ENCODE assay signal across 5 fruit fly cellular contexts in the genomic region with DNA sequence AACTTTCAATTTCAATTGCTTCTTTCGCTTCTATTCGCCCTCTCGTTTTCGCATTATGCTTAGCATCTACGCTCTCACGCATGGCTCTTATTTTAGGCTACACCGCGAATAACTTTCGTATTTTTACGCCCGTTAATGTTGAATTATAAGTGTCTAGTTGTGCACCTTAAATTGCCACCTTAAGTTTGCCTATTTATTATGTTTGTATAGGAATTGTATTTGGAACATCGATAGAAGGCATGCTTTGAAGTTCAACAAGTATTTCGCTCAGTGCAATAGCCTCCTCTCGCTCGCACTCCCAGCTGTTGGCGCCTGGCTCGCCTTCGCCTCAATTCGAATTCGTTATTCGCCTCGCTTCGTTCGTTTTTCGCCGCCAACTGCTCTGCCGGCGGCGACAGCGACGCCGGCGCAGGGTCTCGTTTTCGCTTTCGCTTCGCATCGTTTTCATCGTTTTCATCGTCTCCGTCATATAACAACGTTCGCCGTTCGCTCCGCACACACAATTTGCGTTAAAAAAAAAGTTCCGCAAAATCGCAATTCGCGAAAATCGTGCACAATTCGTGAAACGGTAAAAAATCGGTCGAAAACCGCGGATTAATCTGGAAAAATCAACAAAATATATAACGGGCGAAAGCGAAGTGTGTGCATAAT.
TF ChIP-seq lines count a peak whose summit lies in the region.

No protein-coding gene starts in this region.

TF ChIP-seq in whole organism, adult, 20 proteins besides CTCF, POLR2A, EP300 and RAD21 (continued from another document):
- TF ChIP-seq Crg-1 (GFP tag; optimal IDR thresholded peaks at IDR 0.05; lab: Kevin White, UChicago) (peak; percentile 34), CG11617 (GFP tag; optimal IDR thresholded peaks at IDR 0.05; lab: Kevin White, UChicago) (peak; percentile 69), kay (GFP tag; lab: Kevin White, UChicago; ENCODE audit: borderline replicate concordance) (no peak), Mnt (GFP tag; optimal IDR thresholded peaks at IDR 0.05; lab: Kevin White, UChicago) (peak; percentile 59)

TF ChIP-seq in whole organism, embryonic, 481 proteins besides CTCF, POLR2A, EP300 and RAD21 (continued from another document and continues in another):
- TF ChIP-seq lab (GFP tag; optimal IDR thresholded peaks at IDR 0.05; lab: Kevin White, UChicago), result peak; percentile 99
- peak; percentile 95 for TF ChIP-seq CG31224 (GFP tag; IDR thresholded peaks at IDR 0.05; lab: Robert Waterston, UW)
- peak; percentile 78 for TF ChIP-seq Spps (tag; optimal IDR thresholded peaks at IDR 0.05; lab: Kevin White, UChicago)
- TF ChIP-seq CG11696 (GFP tag; IDR thresholded peaks at IDR 0.05; lab: Robert Waterston, UW), result peak; percentile 88
- TF ChIP-seq CG10431 (GFP tag; optimal IDR thresholded peaks at IDR 0.05; lab: Kevin White, UChicago), result peak; percentile 51
- TF ChIP-seq br (optimal IDR thresholded peaks at IDR 0.05; lab: Kevin White, UChicago), result no peak
- TF ChIP-seq bowl (GFP tag; IDR thresholded peaks at IDR 0.05; lab: Robert Waterston, UW), result peak; percentile 92
- TF ChIP-seq dati (GFP tag; IDR thresholded peaks at IDR 0.05; lab: Robert Waterston, UW), result peak; percentile 89
- TF ChIP-seq Lhr (GFP tag; optimal IDR thresholded peaks at IDR 0.05; lab: Kevin White, UChicago), result peak; percentile 83
- TF ChIP-seq crol (GFP tag; IDR thresholded peaks at IDR 0.05; lab: Robert Waterston, UW), result peak; percentile 65; the same call in 1 of the 2 replicates
- no peak for TF ChIP-seq inv (GFP tag; IDR thresholded peaks at IDR 0.05; lab: Robert Waterston, UW; ENCODE audit: partially characterized antibody)
- peak; percentile 89 for TF ChIP-seq CG17802 (tag; optimal IDR thresholded peaks at IDR 0.05; lab: Kevin White, UChicago)
- TF ChIP-seq chm (GFP tag; IDR thresholded peaks at IDR 0.05; lab: Robert Waterston, UW), result peak; percentile 95; the same call in 1 of the 2 replicates
- TF ChIP-seq Fer1 (GFP tag; optimal IDR thresholded peaks at IDR 0.05; lab: Kevin White, UChicago), result peak; percentile 98
- peak; percentile 92 for TF ChIP-seq sens-2 (GFP tag; IDR thresholded peaks at IDR 0.05; lab: Robert Waterston, UW)
- TF ChIP-seq CG3995 (GFP tag; optimal IDR thresholded peaks at IDR 0.05; lab: Kevin White, UChicago), result peak; percentile 78
- TF ChIP-seq CG7786 (GFP tag; optimal IDR thresholded peaks at IDR 0.05; lab: Kevin White, UChicago), result peak; percentile 98
- peak; percentile 97 for TF ChIP-seq al (GFP tag; IDR thresholded peaks at IDR 0.05; lab: Robert Waterston, UW)
- TF ChIP-seq stc (GFP tag; IDR thresholded peaks at IDR 0.05; lab: Robert Waterston, UW), result peak; percentile 96
- TF ChIP-seq jing (GFP tag; optimal IDR thresholded peaks at IDR 0.05; lab: Kevin White, UChicago), result peak; percentile 96
- peak; percentile 68; the same call in 1 of the 2 replicates for TF ChIP-seq Dip2 (GFP tag; IDR thresholded peaks at IDR 0.05; lab: Robert Waterston, UW)
- peak; percentile 97 for TF ChIP-seq Hr3 (GFP tag; optimal IDR thresholded peaks at IDR 0.05; lab: Kevin White, UChicago)
- TF ChIP-seq pnt (GFP tag; optimal IDR thresholded peaks at IDR 0.05; lab: Kevin White, UChicago), result peak; percentile 98
- peak; percentile 82 for TF ChIP-seq Fer2 (tag; optimal IDR thresholded peaks at IDR 0.05; lab: Kevin White, UChicago)
- peak; percentile 88 for TF ChIP-seq ssp (GFP tag; IDR thresholded peaks at IDR 0.05; lab: Robert Waterston, UW)
- TF ChIP-seq CG9215 (GFP tag; IDR thresholded peaks at IDR 0.05; lab: Robert Waterston, UW), result peak; percentile 96
- TF ChIP-seq disco-r (GFP tag; optimal IDR thresholded peaks at IDR 0.05; lab: Kevin White, UChicago), result peak; percentile 96
- TF ChIP-seq lmd (GFP tag; IDR thresholded peaks at IDR 0.05; lab: Robert Waterston, UW), result peak; percentile 98
- peak; percentile 54 for TF ChIP-seq bigmax (GFP tag; optimal IDR thresholded peaks at IDR 0.05; lab: Kevin White, UChicago)

TF ChIP-seq in whole organism, prepupa, 60 proteins besides CTCF, POLR2A, EP300 and RAD21 (continued from another document and continues in another):
- TF ChIP-seq Ets21C (GFP tag; optimal IDR thresholded peaks at IDR 0.05; lab: Kevin White, UChicago) (peak; percentile 91), CG32006 (GFP tag; optimal IDR thresholded peaks at IDR 0.05; lab: Kevin White, UChicago) (peak; percentile 98), CG8632 (GFP tag; optimal IDR thresholded peaks at IDR 0.05; lab: Kevin White, UChicago) (peak; percentile 86), CG11762 (GFP tag; optimal IDR thresholded peaks at IDR 0.05; lab: Kevin White, UChicago; ENCODE audit: insufficient read depth) (peak; percentile 91), OdsH (GFP tag; optimal IDR thresholded peaks at IDR 0.05; lab: Kevin White, UChicago) (peak; percentile 98), cyc (GFP tag; optimal IDR thresholded peaks at IDR 0.05; lab: Kevin White, UChicago) (peak; percentile 96), CG8119 (GFP tag; IDR thresholded peaks at IDR 0.05; lab: Robert Waterston, UW) (peak; percentile 98), Eip78C (GFP tag; lab: Kevin White, UChicago) (peak; percentile 99), Gug (GFP tag; IDR thresholded peaks at IDR 0.05; lab: Robert Waterston, UW) (peak; percentile 97), esn (GFP tag; optimal IDR thresholded peaks at IDR 0.05; lab: Kevin White, UChicago) (peak; percentile 94), Lpt (GFP tag; optimal IDR thresholded peaks at IDR 0.05; lab: Kevin White, UChicago) (peak; percentile 97), fd59A (GFP tag; optimal IDR thresholded peaks at IDR 0.05; lab: Kevin White, UChicago) (peak; percentile 94), CG10669 (GFP tag; optimal IDR thresholded peaks at IDR 0.05; lab: Kevin White, UChicago) (peak; percentile 95), fd85E (GFP tag; optimal IDR thresholded peaks at IDR 0.05; lab: Kevin White, UChicago) (peak; percentile 88), CG8319 (GFP tag; optimal IDR thresholded peaks at IDR 0.05; lab: Kevin White, UChicago) (peak; percentile 91), CG6854 (GFP tag; optimal IDR thresholded peaks at IDR 0.05; lab: Kevin White, UChicago) (peak; percentile 79), CG31627 (GFP tag; optimal IDR thresholded peaks at IDR 0.05; lab: Kevin White, UChicago) (peak; percentile 96), Hr39 (GFP tag; optimal IDR thresholded peaks at IDR 0.05; lab: Kevin White, UChicago) (peak; percentile 96), CG1621 (tag; optimal IDR thresholded peaks at IDR 0.05; lab: Kevin White, UChicago) (peak; percentile 97), ss (GFP tag; optimal IDR thresholded peaks at IDR 0.05; lab: Kevin White, UChicago) (peak; percentile 87 to 92), eg (GFP tag; IDR thresholded peaks at IDR 0.05; lab: Robert Waterston, UW) (peak; percentile 98), acj6 (GFP tag; optimal IDR thresholded peaks at IDR 0.05; lab: Kevin White, UChicago) (peak; percentile 97), CG6276 (GFP tag; optimal IDR thresholded peaks at IDR 0.05; lab: Kevin White, UChicago) (peak; percentile 96), dac (GFP tag; optimal IDR thresholded peaks at IDR 0.05; lab: Kevin White, UChicago) (peak; percentile 97), CG4318 (GFP tag; optimal IDR thresholded peaks at IDR 0.05; lab: Kevin White, UChicago) (peak; percentile 97), CG11902 (GFP tag; optimal IDR thresholded peaks at IDR 0.05; lab: Kevin White, UChicago) (peak; percentile 88), CG10631 (GFP tag; optimal IDR thresholded peaks at IDR 0.05; lab: Kevin White, UChicago) (peak; percentile 98), achi (GFP tag; optimal IDR thresholded peaks at IDR 0.05; lab: Kevin White, UChicago) (peak; percentile 96), lz (GFP tag; optimal IDR thresholded peaks at IDR 0.05; lab: Kevin White, UChicago) (peak; percentile 94), CG34406 (GFP tag; optimal IDR thresholded peaks at IDR 0.05; lab: Kevin White, UChicago) (peak; percentile 91), vri (GFP tag; optimal IDR thresholded peaks at IDR 0.05; lab: Kevin White, UChicago) (peak; percentile 92)

TF ChIP-seq in whole organism, pupa, 21 proteins besides CTCF, POLR2A, EP300 and RAD21 (continued from another document):
- TF ChIP-seq CG17806 (tag; optimal IDR thresholded peaks at IDR 0.05; lab: Kevin White, UChicago) (peak; percentile 95), CG13204 (GFP tag; optimal IDR thresholded peaks at IDR 0.05; lab: Kevin White, UChicago) (peak; percentile 85)

TF ChIP-seq in whole organism, wandering third instar larva, 38 proteins besides CTCF, POLR2A, EP300 and RAD21 (continued from another document):
- TF ChIP-seq usp (GFP tag; optimal IDR thresholded peaks at IDR 0.05; lab: Kevin White, UChicago) (no peak), jim (GFP tag; optimal IDR thresholded peaks at IDR 0.05; lab: Kevin White, UChicago) (no peak), woc (GFP tag; optimal IDR thresholded peaks at IDR 0.05; lab: Kevin White, UChicago) (peak; percentile 85), tai (GFP tag; optimal IDR thresholded peaks at IDR 0.05; lab: Kevin White, UChicago) (peak; percentile 86), lola (GFP tag; optimal IDR thresholded peaks at IDR 0.05; lab: Kevin White, UChicago) (no peak), Rel (GFP tag; optimal IDR thresholded peaks at IDR 0.05; lab: Kevin White, UChicago) (peak; percentile 41), Rel (tag; optimal IDR thresholded peaks at IDR 0.05; lab: Kevin White, UChicago) (peak; percentile 26), fru (GFP tag; optimal IDR thresholded peaks at IDR 0.05; lab: Kevin White, UChicago) (peak; percentile 97), psq (GFP tag; optimal IDR thresholded peaks at IDR 0.05; lab: Kevin White, UChicago) (peak; percentile 85), Abd-B (GFP tag; optimal IDR thresholded peaks at IDR 0.05; lab: Kevin White, UChicago) (no peak), dsf (GFP tag; optimal IDR thresholded peaks at IDR 0.05; lab: Kevin White, UChicago; ENCODE audit: borderline replicate concordance) (peak; percentile 48), sage (GFP tag; optimal IDR thresholded peaks at IDR 0.05; lab: Kevin White, UChicago) (peak; percentile 67), CG32264 (GFP tag; optimal IDR thresholded peaks at IDR 0.05; lab: Kevin White, UChicago) (peak; percentile 78), Hr78 (GFP tag; optimal IDR thresholded peaks at IDR 0.05; lab: Kevin White, UChicago) (no peak), CG9705 (GFP tag; optimal IDR thresholded peaks at IDR 0.05; lab: Kevin White, UChicago) (peak; percentile 14), brk (GFP tag; optimal IDR thresholded peaks at IDR 0.05; lab: Kevin White, UChicago) (peak; percentile 78)
